Worm (Caenorhabditis elegans): Measurements from ENCODE around the gene F14B8.6.

- TF ChIP-seq rnt-1 (tag; optimal IDR thresholded peaks at IDR 0.05): no peak
- no peak for TF ChIP-seq sox-4 (tag; optimal IDR thresholded peaks at IDR 0.05)
Measured at ce11 chrX:6884439-6884838, 47.8 kb downstream of the F14B8.6 start.

Measured in whole organism, late embryonic.